Fruit fly (Drosophila melanogaster) whole organism, pupa: Measurements from ENCODE around the gene Pex12.

Experiments used
- CG10348 ChIP-seq: fragments of 200-800 bp; sonication (Bioruptor generic); IDR thresholded peaks from 2 replicates; pipeline ENCODE4 v1.3.6; 2022; ENCODE audit warnings: missing biosample characterization, missing genetic modification characterization
- CG12605 ChIP-seq: fragments of 200-800 bp; sonication (Bioruptor generic); IDR thresholded peaks from 2 replicates; pipeline ENCODE4 v1.3.6; 2022; ENCODE audit warnings: missing biosample characterization, missing genetic modification characterization
- CG15710 ChIP-seq: fragments of 200-800 bp; sonication (Bioruptor generic); optimal IDR thresholded peaks from 2 replicates; lab custom pipeline; 2018; ENCODE audit warnings: missing biosample characterization, mild to moderate bottlenecking, missing genetic modification characterization, moderate library complexity
- CG32121 ChIP-seq: fragments of 200-800 bp; sonication (Bioruptor generic); IDR thresholded peaks from 2 replicates; pipeline ENCODE4 v1.3.6; 2022; ENCODE audit warnings: missing biosample characterization, missing genetic modification characterization
- CG4496 ChIP-seq: fragments of 200-800 bp; sonication (Bioruptor generic); IDR thresholded peaks from 3 replicates; pipeline ENCODE4 v1.3.6; 2022; ENCODE audit warnings: missing biosample characterization, missing genetic modification characterization
- CG8159 ChIP-seq: fragments of 200-800 bp; sonication (Bioruptor generic); optimal IDR thresholded peaks from 3 replicates; lab custom pipeline; 2018; ENCODE audit warnings: missing biosample characterization, mild to moderate bottlenecking, missing genetic modification characterization, moderate library complexity
- D1 ChIP-seq: fragments of 200-800 bp; sonication (Bioruptor generic); optimal IDR thresholded peaks from 2 replicates; lab custom pipeline; 2018; ENCODE audit warnings: missing biosample characterization, mild to moderate bottlenecking, missing genetic modification characterization, moderate library complexity
- EcR ChIP-seq: fragments of 200-800 bp; sonication (Bioruptor generic); optimal IDR thresholded peaks from 3 replicates; lab custom pipeline; 2019; ENCODE audit warnings: missing biosample characterization, missing genetic modification characterization, mild to moderate bottlenecking, moderate library complexity, missing genetic modification reagents
- Ets98B ChIP-seq: fragments of 200-800 bp; sonication (Bioruptor generic); IDR thresholded peaks from 2 replicates; pipeline ENCODE4 v1.3.6; 2022; ENCODE audit warnings: missing biosample characterization, missing genetic modification characterization
- Pif1A ChIP-seq: fragments of 200-800 bp; sonication (Bioruptor generic); optimal IDR thresholded peaks from 3 replicates; lab custom pipeline; 2016; ENCODE audit warnings: missing biosample characterization, missing genetic modification characterization
- Pif1B ChIP-seq: fragments of 200-800 bp; sonication (Bioruptor generic); optimal IDR thresholded peaks from 3 replicates; lab custom pipeline; 2016; ENCODE audit warnings: missing biosample characterization, missing genetic modification characterization
- Snoo ChIP-seq: fragments of 200-800 bp; sonication (Bioruptor generic); optimal IDR thresholded peaks from 3 replicates; lab custom pipeline; 2017; ENCODE audit warnings: missing biosample characterization, mild to moderate bottlenecking, missing genetic modification characterization, inconsistent platforms
- fd96Ca ChIP-seq: fragments of 200-800 bp; sonication (Bioruptor generic); IDR thresholded peaks from 3 replicates; pipeline ENCODE4 v1.3.6; 2022; ENCODE audit warnings: missing biosample characterization, missing genetic modification characterization

DNA sequence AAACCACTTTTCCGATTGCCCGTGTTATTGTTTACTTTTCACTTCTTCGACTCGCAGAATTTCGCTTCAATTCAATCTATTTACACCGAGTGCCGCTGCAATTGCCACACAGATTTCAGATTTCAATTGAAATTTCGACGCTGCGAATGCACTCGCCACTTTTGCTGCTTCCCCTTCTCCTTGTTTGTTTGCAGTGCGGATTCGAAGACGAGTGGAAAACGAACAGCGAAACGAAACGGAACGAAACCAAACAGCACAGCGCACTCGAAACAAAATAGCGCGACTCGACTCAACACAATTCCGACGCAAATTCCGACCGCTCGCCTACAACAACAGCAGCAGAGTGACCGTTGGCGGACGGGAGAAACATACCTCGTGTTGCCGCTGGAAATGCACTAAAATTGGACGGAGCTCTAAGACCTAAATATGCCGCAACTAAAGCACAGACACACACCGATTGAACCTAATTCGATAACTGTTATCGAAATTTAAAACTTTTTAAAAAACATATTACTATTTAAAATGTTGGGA lies 35.0 kb downstream of the Pex12 start, which contains the start of gene drongo:
- TF ChIP-seq CG12605 (GFP tag; lab: Robert Waterston, UW) (peak; percentile 77), CG10348 (GFP tag; lab: Robert Waterston, UW) (no peak), CG4496 (GFP tag; lab: Robert Waterston, UW) (peak; percentile 74), CG32121 (peak; percentile 16; the same call in 1 of the 2 replicates), Pif1A (GFP tag; lab: Kevin White, UChicago) (no peak), EcR (GFP tag; lab: Kevin White, UChicago) (peak; percentile 53), D1 (tag; lab: Kevin White, UChicago) (no peak), CG15710 (tag; lab: Kevin White, UChicago) (peak; percentile 7), Ets98B (GFP tag; lab: Robert Waterston, UW) (peak; percentile 64; the same call in 1 of the 2 replicates), fd96Ca (no peak; the same call in 2 of the 3 replicates), Snoo (tag; lab: Kevin White, UChicago) (peak; percentile 14), Pif1B (GFP tag; lab: Kevin White, UChicago) (no peak), CG8159 (tag; lab: Kevin White, UChicago) (peak; percentile 7)
